Worm (Caenorhabditis elegans): Measurements from ENCODE around the gene srbc-57.

The srbc-57 gene

ce11 chrV:483289-483795, 15.0 kb upstream of the srbc-57 start, which contains the start of gene nhr-130:
TSS of gene nhr-130 (minus strand) at chrV:483339.
- no peak for TF ChIP-seq daf-16 (GFP tag; optimal IDR thresholded peaks at IDR 0.05)
- peak; percentile 86 for TF ChIP-seq daf-16 (tag; optimal IDR thresholded peaks at IDR 0.05)
- TF ChIP-seq dmd-6 (GFP tag; IDR thresholded peaks at IDR 0.05), result peak; percentile 57
- peak; percentile 1 for TF ChIP-seq nhr-102 (tag; optimal IDR thresholded peaks at IDR 0.05)
- peak; percentile 46 for TF ChIP-seq aha-1 (tag)
- TF ChIP-seq hlh-11 (tag; optimal IDR thresholded peaks at IDR 0.05), result peak; percentile 31
- TF ChIP-seq nhr-237 (tag; optimal IDR thresholded peaks at IDR 0.05), result no peak
- peak; percentile 48 for TF ChIP-seq nhr-77 (tag; optimal IDR thresholded peaks at IDR 0.05)
- peak; percentile 81 for TF ChIP-seq pqm-1 (tag; optimal IDR thresholded peaks at IDR 0.05)
- TF ChIP-seq nhr-28 (tag; optimal IDR thresholded peaks at IDR 0.05), result peak; percentile 91
- TF ChIP-seq lin-1 (GFP tag; IDR thresholded peaks at IDR 0.05), result no peak
- TF ChIP-seq aly-2 (tag; optimal IDR thresholded peaks at IDR 0.05), result no peak
- no peak for TF ChIP-seq daf-12 (tag; optimal IDR thresholded peaks at IDR 0.05)
- TF ChIP-seq hlh-30 (tag; optimal IDR thresholded peaks at IDR 0.05; ENCODE audit: insufficient read depth), result no peak
- peak; percentile 80 for TF ChIP-seq php-3 (GFP tag; IDR thresholded peaks at IDR 0.05)
- TF ChIP-seq dve-1 (tag; optimal IDR thresholded peaks at IDR 0.05; ENCODE audit: insufficient read depth), result peak; percentile 65
- TF ChIP-seq fkh-10 (GFP tag; optimal IDR thresholded peaks at IDR 0.05), result no peak
- no peak for TF ChIP-seq vab-7 (GFP tag; IDR thresholded peaks at IDR 0.05)

ce11 chrV:482860-483259, 14.5 kb upstream of the srbc-57 start:
- TF ChIP-seq hlh-11 (tag; optimal IDR thresholded peaks at IDR 0.05) (no peak), dmd-6 (GFP tag; IDR thresholded peaks at IDR 0.05) (0 out of 2 replicates have a peak, but pooled peaks have one; percentile 24), unc-130 (GFP tag; optimal IDR thresholded peaks at IDR 0.05) (no peak), ceh-20 (GFP tag; IDR thresholded peaks at IDR 0.05) (no peak)

- TF ChIP-seq cey-2 (tag; optimal IDR thresholded peaks at IDR 0.05; ENCODE audit: borderline replicate concordance, insufficient read depth) (no peak), zip-2 (tag; optimal IDR thresholded peaks at IDR 0.05) (no peak), aly-2 (tag; optimal IDR thresholded peaks at IDR 0.05) (no peak), spr-1 (tag; optimal IDR thresholded peaks at IDR 0.05) (no peak), aha-1 (tag) (peak; percentile 38), ceh-28 (tag; optimal IDR thresholded peaks at IDR 0.05) (no peak), unc-62 (GFP tag; optimal IDR thresholded peaks at IDR 0.05 in 1 of 2) (peak in 1 of 2 experiments; percentile 97), unc-62 (tag; optimal IDR thresholded peaks at IDR 0.05) (no peak), dmd-6 (GFP tag; IDR thresholded peaks at IDR 0.05) (peak; percentile 60), tag-97 (GFP tag; IDR thresholded peaks at IDR 0.05) (no peak), daf-12 (tag; optimal IDR thresholded peaks at IDR 0.05) (no peak), lin-38 (GFP tag; IDR thresholded peaks at IDR 0.05) (no peak), nhr-76 (tag; optimal IDR thresholded peaks at IDR 0.05) (no peak), mdt-29 (GFP tag; IDR thresholded peaks at IDR 0.05) (no peak), arid-1 (GFP tag; conservative IDR thresholded peaks at IDR 0.05) (no peak), egl-43 (GFP tag; IDR thresholded peaks at IDR 0.05) (no peak)
Measured at ce11 chrV:479046-479445, 10.7 kb upstream of the srbc-57 start.

ce11 chrV:477664-478212, 9.4 kb upstream of the srbc-57 start, which contains the start of gene nhr-55:
TSS of gene nhr-55 (plus strand) at chrV:478162.
- TF ChIP-seq lin-1 (GFP tag; IDR thresholded peaks at IDR 0.05) (0 out of 2 replicates have a peak, but pooled peaks have one; percentile 12), daf-16 (GFP tag; optimal IDR thresholded peaks at IDR 0.05) (no peak), daf-16 (tag; optimal IDR thresholded peaks at IDR 0.05) (peak; percentile 63), skn-1 (tag; optimal IDR thresholded peaks at IDR 0.05) (no peak), nhr-77 (tag; optimal IDR thresholded peaks at IDR 0.05) (peak; percentile 24), dve-1 (tag; optimal IDR thresholded peaks at IDR 0.05; ENCODE audit: insufficient read depth) (peak; percentile 36), hlh-11 (tag; optimal IDR thresholded peaks at IDR 0.05) (peak; percentile 50), madf-5 (GFP tag; IDR thresholded peaks at IDR 0.05) (no peak), pqm-1 (tag; optimal IDR thresholded peaks at IDR 0.05) (peak; percentile 68), ceh-20 (GFP tag; IDR thresholded peaks at IDR 0.05) (no peak), nhr-28 (tag; optimal IDR thresholded peaks at IDR 0.05) (peak; percentile 91), dmd-6 (GFP tag; IDR thresholded peaks at IDR 0.05) (peak; percentile 87)
